Worm (Caenorhabditis elegans) whole organism, L3 larva: ENCODE results near the gene him-17.
A peak's percentile ranks its signal among the peaks of the same experiment; 100 is the strongest.
"Not testable (repeated sequence)": the region's sequence is repeated elsewhere in the genome, so short reads cannot be mapped to it uniquely, and the experiment has no call there.

Experiments used
- ceh-16 ChIP-seq: sonication (generic microtip); optimal IDR thresholded peaks from 2 replicates; lab custom pipeline; 2017; ENCODE audit warnings: missing biosample characterization, missing genetic modification characterization
- ceh-28 ChIP-seq: fragments of 150-350 bp; optimal IDR thresholded peaks from 2 replicates; lab custom pipeline; 2014; ENCODE audit warnings: missing biosample characterization, missing genetic modification reagents, missing genetic modification characterization
- ceh-82 ChIP-seq: fragments of 150-350 bp; optimal IDR thresholded peaks from 2 replicates; lab custom pipeline; 2014; ENCODE audit warnings: missing biosample characterization, missing genetic modification characterization
- ceh-9 ChIP-seq: sonication (generic microtip); optimal IDR thresholded peaks from 2 replicates; lab custom pipeline; 2018; ENCODE audit warnings: missing biosample characterization, missing genetic modification characterization
- daf-12 ChIP-seq: fragments of 150-350 bp; optimal IDR thresholded peaks from 2 replicates; lab custom pipeline; 2014; ENCODE audit warnings: missing biosample characterization, missing genetic modification reagents, missing genetic modification characterization
- egl-27 ChIP-seq: sonication (generic microtip); optimal IDR thresholded peaks from 4 replicates; lab custom pipeline; 2017; ENCODE audit warnings: missing biosample characterization, missing genetic modification reagents, missing genetic modification characterization
- elt-2 ChIP-seq: sonication (generic microtip); optimal IDR thresholded peaks from 2 replicates; lab custom pipeline; 2016; ENCODE audit warnings: missing genetic modification reagents, mild to moderate bottlenecking, missing genetic modification characterization, missing compliant biosample characterization
- eor-1 ChIP-seq, 2 experiments: fragments of 150-350 bp; optimal IDR thresholded peaks; 2 replicates each; lab custom pipeline; 2014 to 2018; ENCODE audit warnings: missing biosample characterization in 2 of 2, missing genetic modification characterization in 2 of 2
- fkh-10 ChIP-seq: sonication (generic microtip); optimal IDR thresholded peaks from 2 replicates; lab custom pipeline; 2017; ENCODE audit warnings: missing biosample characterization, missing genetic modification reagents, missing genetic modification characterization
- fkh-2 ChIP-seq: fragments of 150-350 bp; optimal IDR thresholded peaks from 2 replicates; lab custom pipeline; 2014; ENCODE audit warnings: missing biosample characterization, missing genetic modification reagents, missing genetic modification characterization
- fos-1 ChIP-seq: fragments of 150-350 bp; optimal IDR thresholded peaks from 2 replicates; lab custom pipeline; 2014; ENCODE audit warnings: missing biosample characterization, missing genetic modification characterization
- hmg-11 ChIP-seq: sonication (generic microtip); optimal IDR thresholded peaks from 2 replicates; lab custom pipeline; 2016; ENCODE audit warnings: missing genetic modification characterization, missing compliant biosample characterization
- jun-1 ChIP-seq: fragments of 150-350 bp; optimal IDR thresholded peaks from 2 replicates; lab custom pipeline; 2014; ENCODE audit warnings: missing biosample characterization, missing genetic modification reagents, missing genetic modification characterization
- lin-15B ChIP-seq: fragments of 150-350 bp; optimal IDR thresholded peaks from 2 replicates; lab custom pipeline; 2014; ENCODE audit warnings: missing biosample characterization, missing genetic modification characterization
- lin-39 ChIP-seq: fragments of 150-350 bp; optimal IDR thresholded peaks from 2 replicates; lab custom pipeline; 2018; ENCODE audit warnings: missing biosample characterization, missing genetic modification reagents, missing genetic modification characterization
- lsy-12 ChIP-seq: sonication (generic microtip); optimal IDR thresholded peaks from 2 replicates; lab custom pipeline; 2016; ENCODE audit warnings: mild to moderate bottlenecking, missing genetic modification characterization, missing compliant biosample characterization
- mdl-1 ChIP-seq: fragments of 150-350 bp; optimal IDR thresholded peaks from 2 replicates; lab custom pipeline; 2014; ENCODE audit warnings: missing biosample characterization, missing genetic modification characterization
- mml-1 ChIP-seq: fragments of 150-350 bp; sonication (generic microtip); optimal IDR thresholded peaks from 3 replicates; lab custom pipeline; 2014; ENCODE audit warnings: missing biosample characterization, missing genetic modification characterization
- nfya-1 ChIP-seq: sonication (generic microtip); optimal IDR thresholded peaks from 2 replicates; lab custom pipeline; 2017; ENCODE audit warnings: missing genetic modification characterization, mild to moderate bottlenecking, missing compliant biosample characterization, antibody characterized with exemption, moderate library complexity; ENCODE audit not compliant: insufficient read depth
- nhr-23 ChIP-seq: fragments of 150-350 bp; optimal IDR thresholded peaks from 2 replicates; lab custom pipeline; 2014; ENCODE audit warnings: missing biosample characterization, missing genetic modification reagents, missing genetic modification characterization
- nhr-237 ChIP-seq: fragments of 150-350 bp; optimal IDR thresholded peaks from 2 replicates; lab custom pipeline; 2014; ENCODE audit warnings: missing biosample characterization, missing genetic modification characterization
- nhr-25 ChIP-seq: sonication (generic microtip); optimal IDR thresholded peaks from 2 replicates; lab custom pipeline; 2017; ENCODE audit warnings: missing biosample characterization, missing genetic modification characterization
- nhr-76 ChIP-seq: fragments of 150-350 bp; sonication (generic microtip); optimal IDR thresholded peaks from 5 replicates; lab custom pipeline; 2014; ENCODE audit warnings: missing biosample characterization, missing genetic modification characterization
- nhr-77 ChIP-seq: fragments of 150-350 bp; optimal IDR thresholded peaks from 2 replicates; lab custom pipeline; 2014; ENCODE audit warnings: missing biosample characterization, missing genetic modification characterization
- pqm-1 ChIP-seq: fragments of 150-350 bp; optimal IDR thresholded peaks from 2 replicates; lab custom pipeline; 2017; ENCODE audit warnings: missing biosample characterization, missing genetic modification characterization, inconsistent platforms
- skn-1 ChIP-seq: fragments of 150-350 bp; optimal IDR thresholded peaks from 2 replicates; lab custom pipeline; 2014; ENCODE audit warnings: missing biosample characterization, missing genetic modification characterization
- snpc-4 ChIP-seq: fragments of 150-350 bp; optimal IDR thresholded peaks from 2 replicates; lab custom pipeline; 2014; ENCODE audit warnings: missing biosample characterization, missing genetic modification characterization
- unc-39 ChIP-seq: sonication (generic microtip); optimal IDR thresholded peaks from 4 replicates; lab custom pipeline; 2017; ENCODE audit warnings: missing biosample characterization, missing genetic modification characterization
- unc-62 ChIP-seq: fragments of 150-350 bp; sonication (generic microtip); optimal IDR thresholded peaks from 4 replicates; lab custom pipeline; 2014; ENCODE audit warnings: missing biosample characterization, missing genetic modification reagents, missing genetic modification characterization
- zag-1 ChIP-seq: fragments of 150-350 bp; optimal IDR thresholded peaks from 2 replicates; lab custom pipeline; 2014; ENCODE audit warnings: missing biosample characterization, missing genetic modification characterization
- ztf-11 ChIP-seq: fragments of 150-350 bp; optimal IDR thresholded peaks from 2 replicates; lab custom pipeline; 2014; ENCODE audit warnings: missing biosample characterization, missing genetic modification characterization
- ztf-4 ChIP-seq: fragments of 150-350 bp; optimal IDR thresholded peaks from 2 replicates; lab custom pipeline; 2014; ENCODE audit warnings: missing biosample characterization, missing genetic modification characterization

him-17 gene

DNA sequence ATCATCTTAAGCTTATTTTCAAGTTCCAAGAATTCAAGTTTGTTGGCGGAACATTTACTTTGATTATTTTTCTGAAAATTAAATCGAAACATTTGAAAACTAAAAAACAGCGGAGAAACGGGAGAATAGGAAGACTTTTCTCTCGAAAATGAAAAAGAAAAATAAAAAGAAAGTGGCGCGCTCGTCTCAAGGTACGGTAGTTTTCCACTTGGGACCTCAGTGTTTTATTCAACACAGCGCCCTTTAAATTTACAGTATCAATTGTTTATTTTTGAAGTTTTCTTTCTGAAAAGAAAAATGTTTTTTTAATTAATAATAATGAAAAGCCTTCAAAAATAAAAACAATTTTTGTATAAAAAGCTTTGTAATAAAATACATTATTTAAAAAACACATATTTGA lies 45.0 kb upstream of the him-17 start:
- TF ChIP-seq skn-1 (tag; lab: Kevin White, UChicago): no peak
- TF ChIP-seq ztf-11 (tag; lab: Kevin White, UChicago): no peak
- TF ChIP-seq nhr-25 (tag; lab: Kevin White, UChicago): no peak
- TF ChIP-seq ceh-16 (tag; lab: Kevin White, UChicago): no peak
- TF ChIP-seq jun-1 (tag; lab: Kevin White, UChicago): no peak
- no peak for TF ChIP-seq mml-1
- TF ChIP-seq mdl-1 (tag; lab: Kevin White, UChicago): no peak
- TF ChIP-seq eor-1 (tag; optimal IDR thresholded peaks at IDR 0.05; lab: Kevin White, UChicago): no peak
- TF ChIP-seq snpc-4 (tag; lab: Kevin White, UChicago): no peak
- TF ChIP-seq, all 47 proteins: peak for 0

DNA sequence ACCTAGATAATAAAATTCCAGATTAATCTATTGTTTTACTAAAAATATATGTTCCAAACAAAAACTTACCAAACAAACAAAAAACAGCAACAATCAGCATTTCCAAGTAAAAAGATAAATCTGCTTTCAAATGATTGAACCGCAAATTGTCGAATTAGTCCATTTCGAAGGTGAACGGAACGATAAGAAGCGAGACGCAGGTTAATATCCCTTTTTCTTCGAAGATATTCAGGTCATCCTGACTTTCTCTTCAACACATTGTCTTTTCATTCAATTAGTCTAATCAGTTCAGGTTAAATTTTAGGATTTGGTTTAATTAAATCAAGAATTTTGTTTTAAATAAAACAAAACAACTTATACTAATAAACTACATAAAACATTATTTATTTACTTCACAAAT lies 43.1 kb upstream of the him-17 start, which contains the start of gene B0365.9:
B0365.9 (minus strand) TSS at position 186 of the 400 bp plus-strand sequence.
- no peak for TF ChIP-seq fos-1 (tag; lab: Kevin White, UChicago)
- TF ChIP-seq daf-12: no peak
- TF ChIP-seq lin-15B (tag; lab: Kevin White, UChicago): no peak

DNA sequence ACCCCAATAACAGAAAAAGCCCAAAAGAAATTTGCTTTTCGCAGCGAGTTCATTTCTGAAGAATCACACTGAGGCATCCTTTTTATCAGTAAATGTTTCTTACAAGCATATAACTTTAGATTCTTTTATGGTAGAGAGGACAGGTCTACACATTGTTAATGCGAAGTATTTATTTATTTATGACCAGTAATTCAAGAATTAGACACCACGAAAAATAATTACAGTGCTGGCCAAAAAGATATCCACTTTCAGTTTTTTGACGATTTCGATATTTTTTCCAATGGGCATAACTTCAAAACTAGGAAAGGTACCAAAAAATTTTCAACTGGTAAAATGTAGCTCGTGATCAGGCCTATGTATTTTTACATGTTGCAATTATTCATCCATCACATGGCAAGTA lies 41.7 kb upstream of the him-17 start, which contains the start of gene clec-225:
clec-225 (minus strand) TSS at position 101 of the 400 bp plus-strand sequence.
- TF ChIP-seq unc-62 (GFP tag; lab: Kevin White, UChicago); nhr-77; nhr-237: not testable (repeated sequence)

DNA sequence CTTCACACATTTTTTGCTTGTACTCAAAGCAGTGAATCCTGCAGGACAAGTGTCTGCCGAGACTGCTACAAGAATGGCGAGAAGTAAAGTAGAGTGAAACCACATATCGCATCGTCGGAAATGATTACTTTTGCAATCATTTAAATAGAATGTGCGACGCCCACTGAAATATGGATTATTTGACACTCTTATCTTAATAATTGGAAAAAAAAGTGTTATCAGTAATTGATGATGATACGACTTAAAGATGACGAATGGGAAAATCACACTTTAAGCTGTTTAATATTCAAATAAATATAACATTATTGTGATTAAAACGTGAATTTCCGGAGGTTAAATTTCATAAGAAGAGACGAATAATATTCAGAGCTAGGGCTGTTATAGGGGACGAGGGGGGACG lies 38.6 kb upstream of the him-17 start, which contains the start of gene clec-41:
clec-41 (minus strand) TSS at position 147 of the 400 bp plus-strand sequence.
- TF ChIP-seq mml-1 (no peak), jun-1 (tag; lab: Kevin White, UChicago) (peak; percentile 13), pqm-1 (tag; lab: Kevin White, UChicago) (peak; percentile 91), nhr-23 (tag; lab: Kevin White, UChicago) (no peak), elt-2 (tag; lab: Kevin White, UChicago) (peak; percentile 92)

DNA sequence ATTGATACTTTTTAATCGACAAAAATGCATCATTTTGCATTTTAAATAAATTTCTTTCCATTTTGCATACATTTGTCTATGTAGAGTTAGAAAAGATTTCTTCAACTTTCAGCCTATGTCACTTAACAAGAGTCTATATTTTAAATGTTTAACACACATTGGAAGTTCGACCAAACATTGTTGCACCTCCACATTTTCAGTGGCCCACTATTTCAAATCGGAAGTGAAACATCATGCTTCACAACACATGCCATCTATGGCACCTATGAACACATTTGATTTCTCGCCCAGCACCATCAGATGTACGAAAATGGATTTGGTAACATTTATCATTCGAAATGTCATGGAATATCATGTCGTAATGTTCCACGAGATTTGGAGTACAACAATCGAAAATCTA lies 37.8 kb upstream of the him-17 start, which contains the start of gene dhc-3:
dhc-3 (plus strand) TSS at position 301 of the 400 bp plus-strand sequence.
- TF ChIP-seq nhr-77: no peak

DNA sequence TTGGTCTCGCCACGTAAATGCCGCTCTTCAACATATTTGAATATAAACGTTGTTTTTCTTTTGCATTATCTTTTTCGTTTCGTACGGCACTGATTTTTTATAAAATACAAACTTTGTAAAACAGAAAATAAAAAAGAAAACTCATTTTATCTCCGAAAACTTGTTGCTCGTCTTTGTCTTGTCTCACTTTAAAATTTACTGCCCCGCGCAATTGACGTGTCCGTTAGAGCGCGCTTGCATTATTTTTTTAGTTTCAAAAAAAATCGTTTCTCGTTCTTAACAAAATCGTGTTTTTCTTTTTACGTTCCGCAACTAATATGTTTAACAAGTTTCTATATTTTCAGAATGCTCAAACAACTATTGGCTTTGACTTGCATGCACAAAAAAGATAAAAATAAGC lies 23.9 kb upstream of the him-17 start, which contains the start of gene noca-1:
noca-1 (plus strand) TSS at position 345 of the 400 bp plus-strand sequence.
- TF ChIP-seq ceh-9 (tag; lab: Kevin White, UChicago) (no peak), lin-15B (tag; lab: Kevin White, UChicago) (no peak), unc-39 (no peak)
- TF ChIP-seq, all 47 proteins: peak for 0

DNA sequence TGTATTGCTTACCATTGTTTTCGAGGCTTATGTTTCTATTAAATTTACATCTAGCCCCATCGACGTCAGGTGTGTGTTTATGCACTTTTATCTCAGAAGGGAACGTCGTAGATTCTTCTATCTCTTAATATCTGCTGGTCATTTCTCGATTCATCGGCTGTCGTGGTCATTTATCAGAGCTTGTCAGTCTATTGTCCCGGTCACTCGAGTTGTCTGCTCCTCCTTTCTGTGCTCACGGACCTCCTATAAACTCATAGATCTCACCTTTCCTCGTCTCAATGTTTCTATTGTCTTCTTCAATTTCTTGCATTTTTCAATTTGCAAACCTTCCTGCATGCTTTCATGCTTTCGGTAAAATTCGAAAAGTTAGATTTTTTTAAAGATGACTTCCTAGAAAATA lies 22.3 kb upstream of the him-17 start:
- TF ChIP-seq nfya-1: no peak
- TF ChIP-seq lsy-12: no peak
- no peak for TF ChIP-seq ztf-4 (tag; lab: Kevin White, UChicago)
- TF ChIP-seq hmg-11 (tag; lab: Kevin White, UChicago): no peak
- TF ChIP-seq elt-2 (tag; lab: Kevin White, UChicago): no peak
- no peak for TF ChIP-seq mml-1
- TF ChIP-seq lin-15B (tag; lab: Kevin White, UChicago): no peak
- no peak for TF ChIP-seq nhr-76 (tag; lab: Kevin White, UChicago)

DNA sequence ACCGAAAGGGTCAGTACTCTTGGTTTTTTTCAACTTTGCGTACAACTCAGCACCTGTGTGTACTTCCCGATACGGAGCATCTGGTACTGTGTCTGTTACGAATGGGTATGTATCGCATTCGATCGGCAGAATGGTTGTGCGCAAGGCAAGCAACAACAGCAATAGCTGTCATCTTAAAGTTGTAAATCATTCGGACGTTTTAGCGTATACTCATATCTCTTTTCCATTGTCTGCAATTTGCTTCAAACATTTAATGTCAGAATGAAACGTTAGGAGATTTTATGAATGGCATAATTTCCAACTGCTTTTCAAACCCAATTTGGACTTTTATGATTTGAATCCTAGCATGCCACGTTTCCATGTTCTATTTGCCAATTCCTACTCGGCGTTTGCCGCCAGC lies 19.4 kb upstream of the him-17 start:
- TF ChIP-seq lin-39: no peak
- no peak for TF ChIP-seq ceh-16 (tag; lab: Kevin White, UChicago)
- TF ChIP-seq ceh-28: no peak
- no peak for TF ChIP-seq jun-1 (tag; lab: Kevin White, UChicago)
- TF ChIP-seq fkh-2 (tag; lab: Kevin White, UChicago): no peak
- no peak for TF ChIP-seq nhr-237
- no peak for TF ChIP-seq skn-1 (tag; lab: Kevin White, UChicago)
- TF ChIP-seq lsy-12: no peak
- TF ChIP-seq zag-1 (tag; lab: Kevin White, UChicago): no peak
- no peak for TF ChIP-seq ceh-82 (tag; lab: Kevin White, UChicago)
- no peak for TF ChIP-seq egl-27 (tag; lab: Kevin White, UChicago)
- TF ChIP-seq ztf-4 (tag; lab: Kevin White, UChicago): no peak
- TF ChIP-seq pqm-1 (tag; lab: Kevin White, UChicago): no peak
- TF ChIP-seq ztf-11 (tag; lab: Kevin White, UChicago): no peak
- TF ChIP-seq hmg-11 (tag; lab: Kevin White, UChicago): no peak
- TF ChIP-seq nfya-1: no peak
- no peak for TF ChIP-seq fkh-10 (GFP tag; lab: Kevin White, UChicago)
